Fruit fly (Drosophila melanogaster): ENCODE results near the gene CG33966.
A peak's percentile ranks its signal among the peaks of the same experiment; 100 is the strongest.

CG33966 gene

DNA sequence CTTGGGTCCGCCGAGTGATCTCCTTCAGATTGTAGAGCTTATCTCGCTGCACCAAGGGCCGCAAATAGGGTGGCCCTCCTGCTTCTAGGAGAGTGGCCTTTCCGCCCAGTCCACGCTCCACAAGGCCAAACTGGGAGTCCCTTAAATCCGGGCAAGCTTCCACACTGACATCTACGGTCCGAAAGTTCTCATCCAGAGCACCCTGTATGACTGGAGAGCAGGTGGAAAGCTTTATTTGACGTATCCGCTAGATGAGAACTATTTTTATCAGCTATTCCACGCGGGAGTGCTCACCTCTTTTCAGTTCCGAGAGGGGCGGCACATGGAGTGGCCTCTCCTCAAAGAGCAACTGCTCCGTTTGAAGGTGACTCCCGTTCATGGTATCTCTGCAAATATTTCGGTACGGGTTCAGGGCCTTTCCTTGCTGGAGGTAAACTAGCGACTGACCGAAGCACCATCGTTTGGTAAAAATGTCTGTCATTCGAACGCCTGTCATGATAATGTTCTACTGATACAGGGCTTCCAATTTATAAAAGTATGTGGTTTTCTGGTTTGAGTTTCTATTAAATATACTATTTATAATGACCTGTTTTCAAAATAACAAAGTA, 31.2 kb upstream of the CG33966 start, which contains the start of gene meep:
Gene meep, minus strand, starts transcription at position 449 of the 608 bp plus-strand sequence.
- TF ChIP-seq Eip78C (GFP tag), result no peak
- peak; percentile 70 for TF ChIP-seq svp (GFP tag)
- no peak for TF ChIP-seq fkh (GFP tag; optimal IDR thresholded peaks at IDR 0.05)
- TF ChIP-seq Ets21C (GFP tag; optimal IDR thresholded peaks at IDR 0.05), result no peak

dm6 chr3L:1203855-1204431, 30.0 kb upstream of the CG33966 start:
- peak; percentile 34; the same call in 1 of the 3 replicates for TF ChIP-seq CG6163 (GFP tag; IDR thresholded peaks at IDR 0.05)
- TF ChIP-seq CG6854 (GFP tag; optimal IDR thresholded peaks at IDR 0.05), result no peak

DNA sequence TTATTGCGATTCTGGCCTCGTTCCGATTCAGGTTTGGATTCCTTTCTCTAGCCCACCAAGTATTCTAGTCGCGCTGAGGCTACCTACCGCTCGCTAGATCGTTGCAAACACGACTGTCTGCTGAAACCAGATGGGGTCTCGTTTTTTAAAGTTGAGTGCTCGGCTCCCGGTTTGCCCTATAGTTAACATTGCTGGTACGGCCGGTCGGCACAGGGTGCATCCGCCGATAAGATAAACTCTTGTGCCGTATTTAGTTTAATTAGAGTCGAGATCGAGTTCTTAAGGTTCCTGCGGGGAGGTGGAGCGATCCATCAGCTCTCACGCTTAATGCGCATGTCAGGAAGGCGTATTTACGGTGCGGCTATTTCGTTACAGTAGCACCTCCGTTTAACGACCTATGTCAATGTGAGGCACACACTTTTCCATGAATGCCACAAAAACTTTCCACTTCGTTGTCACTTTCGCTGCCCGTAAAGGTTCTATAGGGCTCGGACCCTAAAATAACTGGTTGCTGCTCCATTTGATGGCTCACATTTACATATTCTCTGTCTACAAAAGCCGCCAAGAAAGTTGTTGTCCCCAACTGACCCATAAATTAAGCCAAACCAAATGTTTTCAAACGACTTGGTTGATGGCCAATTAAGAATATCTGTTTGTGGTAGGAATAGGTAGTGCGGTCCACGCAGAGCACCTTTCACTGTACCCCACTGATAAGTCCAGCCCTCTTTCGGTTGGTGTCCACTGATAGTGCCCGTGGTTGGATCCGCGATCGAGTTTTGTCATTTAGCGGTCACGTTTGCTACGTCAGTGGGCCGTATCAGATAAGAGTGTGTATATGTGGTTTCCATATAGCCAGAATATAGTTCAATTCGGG, 29.0 kb upstream of the CG33966 start, which contains the start of gene CG9119:
Gene CG9119, minus strand, starts transcription at position 122 of the 874 bp plus-strand sequence.
- TF ChIP-seq Smox (GFP tag; optimal IDR thresholded peaks at IDR 0.05) (no peak), CG3919 (GFP tag; optimal IDR thresholded peaks at IDR 0.05) (peak; percentile 37), OdsH (GFP tag; optimal IDR thresholded peaks at IDR 0.05) (peak; percentile 27), Met (GFP tag; optimal IDR thresholded peaks at IDR 0.05) (peak; percentile 18), net (GFP tag; optimal IDR thresholded peaks at IDR 0.05) (peak; percentile 1), cyc (GFP tag; optimal IDR thresholded peaks at IDR 0.05) (peak; percentile 5), Gug (GFP tag; IDR thresholded peaks at IDR 0.05) (no peak), svp (GFP tag) (peak; percentile 56), dsx (GFP tag; optimal IDR thresholded peaks at IDR 0.05; ENCODE audit: poor library complexity, severe bottlenecking) (peak; percentile 6), fd59A (GFP tag; optimal IDR thresholded peaks at IDR 0.05) (peak; percentile 33), CG6854 (GFP tag; optimal IDR thresholded peaks at IDR 0.05) (no peak), fkh (GFP tag; optimal IDR thresholded peaks at IDR 0.05) (peak; percentile 27), esn (GFP tag; optimal IDR thresholded peaks at IDR 0.05) (peak; percentile 30), CG34406 (GFP tag; optimal IDR thresholded peaks at IDR 0.05) (peak; percentile 21), CG1621 (tag; optimal IDR thresholded peaks at IDR 0.05) (peak; percentile 91), Ets96B (tag; optimal IDR thresholded peaks at IDR 0.05) (peak; percentile 3), lz (GFP tag; optimal IDR thresholded peaks at IDR 0.05) (peak; percentile 24), CG10669 (GFP tag; optimal IDR thresholded peaks at IDR 0.05) (peak; percentile 24), Hr39 (GFP tag; optimal IDR thresholded peaks at IDR 0.05) (peak; percentile 18), CG11902 (GFP tag; optimal IDR thresholded peaks at IDR 0.05) (peak; percentile 14), CG8119 (GFP tag; IDR thresholded peaks at IDR 0.05) (peak; percentile 31; the same call in 1 of the 3 replicates), CG9139 (GFP tag; optimal IDR thresholded peaks at IDR 0.05) (peak; percentile 61), topi (GFP tag; optimal IDR thresholded peaks at IDR 0.05) (peak; percentile 18), spab (GFP tag; optimal IDR thresholded peaks at IDR 0.05) (peak; percentile 8), CG7368 (GFP tag; optimal IDR thresholded peaks at IDR 0.05) (no peak), CG3032 (tag; optimal IDR thresholded peaks at IDR 0.05) (peak; percentile 44), Sox15 (GFP tag; optimal IDR thresholded peaks at IDR 0.05) (no peak), CG32006 (GFP tag; optimal IDR thresholded peaks at IDR 0.05) (peak; percentile 59), CG6808 (GFP tag; optimal IDR thresholded peaks at IDR 0.05) (no peak), pdm3 (GFP tag; optimal IDR thresholded peaks at IDR 0.05) (peak; percentile 35), achi (GFP tag; optimal IDR thresholded peaks at IDR 0.05) (peak; percentile 18), CG6163 (GFP tag; IDR thresholded peaks at IDR 0.05) (no peak), Blimp-1 (GFP tag; optimal IDR thresholded peaks at IDR 0.05) (no peak), CG16779 (tag; optimal IDR thresholded peaks at IDR 0.05) (no peak), Hr4 (GFP tag; optimal IDR thresholded peaks at IDR 0.05) (no peak), CG10631 (GFP tag; optimal IDR thresholded peaks at IDR 0.05) (peak; percentile 27), Sox102F (GFP tag; optimal IDR thresholded peaks at IDR 0.05) (no peak), CG8319 (GFP tag; optimal IDR thresholded peaks at IDR 0.05) (peak; percentile 31), CG6792 (GFP tag; optimal IDR thresholded peaks at IDR 0.05) (peak; percentile 29), Eip75B (GFP tag; optimal IDR thresholded peaks at IDR 0.05) (peak; percentile 5), acj6 (GFP tag; optimal IDR thresholded peaks at IDR 0.05) (peak; percentile 27), Hr38 (GFP tag; optimal IDR thresholded peaks at IDR 0.05) (no peak)

All from whole organism, prepupa.